Fruit fly (Drosophila melanogaster): ENCODE measurements around the gene CG13310.

CG13310 gene

dm6 chr3L:8763037-8763454, 37.3 kb downstream of the CG13310 start (continued):
- TF ChIP-seq CG6854 (GFP tag; optimal IDR thresholded peaks at IDR 0.05), result no peak
- no peak for TF ChIP-seq pzg (GFP tag; optimal IDR thresholded peaks at IDR 0.05)
- TF ChIP-seq Xbp1 (GFP tag; optimal IDR thresholded peaks at IDR 0.05), result peak; percentile 52
- peak; percentile 65; the same call in 1 of the 2 replicates for TF ChIP-seq Atf6 (GFP tag; IDR thresholded peaks at IDR 0.05)
- peak; percentile 55 for TF ChIP-seq CoRest (tag; optimal IDR thresholded peaks at IDR 0.05)
- TF ChIP-seq CG12942 (GFP tag; optimal IDR thresholded peaks at IDR 0.05), result no peak
- TF ChIP-seq CG9817 (tag; optimal IDR thresholded peaks at IDR 0.05), result peak; percentile 45
- peak; percentile 42 for TF ChIP-seq CG10209 (GFP tag; optimal IDR thresholded peaks at IDR 0.05)
- TF ChIP-seq B-H1 (GFP tag; IDR thresholded peaks at IDR 0.05), result peak; percentile 32; the same call in 2 of the 3 replicates
- TF ChIP-seq fd64A (GFP tag; optimal IDR thresholded peaks at IDR 0.05), result no peak
- no peak for TF ChIP-seq CG1233 (GFP tag; optimal IDR thresholded peaks at IDR 0.05)
- TF ChIP-seq lov (optimal IDR thresholded peaks at IDR 0.05), result no peak
- TF ChIP-seq lov (GFP tag; IDR thresholded peaks at IDR 0.05), result 0 out of 3 replicates have a peak, but pooled peaks have one; percentile 66
- TF ChIP-seq D19A (tag; optimal IDR thresholded peaks at IDR 0.05), result peak; percentile 3
- TF ChIP-seq esg (GFP tag; conservative IDR thresholded peaks at IDR 0.05), result peak; percentile 47
- TF ChIP-seq sqz (GFP tag; optimal IDR thresholded peaks at IDR 0.05), result no peak
- peak; percentile 75 for TF ChIP-seq vvl (GFP tag; IDR thresholded peaks at IDR 0.05)
- peak; percentile 59 for TF ChIP-seq CG6689 (GFP tag; IDR thresholded peaks at IDR 0.05)
- no peak for TF ChIP-seq gro (GFP tag; optimal IDR thresholded peaks at IDR 0.05)
- no peak for TF ChIP-seq br (optimal IDR thresholded peaks at IDR 0.05)
- TF ChIP-seq CHES-1-like (GFP tag; optimal IDR thresholded peaks at IDR 0.05), result peak; percentile 35
- no peak for TF ChIP-seq eve (GFP tag; optimal IDR thresholded peaks at IDR 0.05)
- no peak for TF ChIP-seq Hr78 (GFP tag; optimal IDR thresholded peaks at IDR 0.05)
- peak; percentile 23 for TF ChIP-seq grau (tag; optimal IDR thresholded peaks at IDR 0.05)
- no peak for TF ChIP-seq CG31365 (tag; optimal IDR thresholded peaks at IDR 0.05)
- peak; percentile 26 for TF ChIP-seq lab (GFP tag; optimal IDR thresholded peaks at IDR 0.05)
- peak; percentile 53 for TF ChIP-seq CG15269 (tag; optimal IDR thresholded peaks at IDR 0.05)
- peak; percentile 6 for TF ChIP-seq jumu (GFP tag; optimal IDR thresholded peaks at IDR 0.05)
- TF ChIP-seq CG31441 (GFP tag; IDR thresholded peaks at IDR 0.05), result peak; percentile 55
- TF ChIP-seq pros (GFP tag; optimal IDR thresholded peaks at IDR 0.05), result no peak
- TF ChIP-seq Trl (optimal IDR thresholded peaks at IDR 0.05), result no peak
- TF ChIP-seq Trl (GFP tag; optimal IDR thresholded peaks at IDR 0.05), result no peak
- TF ChIP-seq CG3407 (GFP tag; optimal IDR thresholded peaks at IDR 0.05), result no peak
- TF ChIP-seq CG9609 (GFP tag; optimal IDR thresholded peaks at IDR 0.05), result peak; percentile 16
- peak; percentile 39; the same call in 1 of the 3 replicates for TF ChIP-seq zfh1 (GFP tag; IDR thresholded peaks at IDR 0.05)
- TF ChIP-seq Lpt (GFP tag; optimal IDR thresholded peaks at IDR 0.05), result no peak
- TF ChIP-seq CG18262 (tag; optimal IDR thresholded peaks at IDR 0.05), result peak; percentile 1
- 0 out of 3 replicates have a peak, but pooled peaks have one; percentile 65 for TF ChIP-seq CG11456 (GFP tag; IDR thresholded peaks at IDR 0.05)
- peak; percentile 54; the same call in 1 of the 3 replicates for TF ChIP-seq CG17361 (GFP tag; IDR thresholded peaks at IDR 0.05)
- TF ChIP-seq CG9437 (GFP tag; optimal IDR thresholded peaks at IDR 0.05), result peak; percentile 15
- TF ChIP-seq CG9932 (GFP tag; IDR thresholded peaks at IDR 0.05), result peak; percentile 64
- peak; percentile 53; the same call in 1 of the 2 replicates for TF ChIP-seq CG32532 (GFP tag; IDR thresholded peaks at IDR 0.05)
- 0 out of 2 replicates have a peak, but pooled peaks have one; percentile 23 for TF ChIP-seq CG7372 (GFP tag; IDR thresholded peaks at IDR 0.05)
- TF ChIP-seq CG6254 (GFP tag; optimal IDR thresholded peaks at IDR 0.05), result no peak
- 0 out of 2 replicates have a peak, but pooled peaks have one; percentile 19 for TF ChIP-seq CG14667 (GFP tag; IDR thresholded peaks at IDR 0.05)
- TF ChIP-seq Hmr (GFP tag; optimal IDR thresholded peaks at IDR 0.05), result peak; percentile 42
- no peak for TF ChIP-seq zen2 (GFP tag; IDR thresholded peaks at IDR 0.05; ENCODE audit: partially characterized antibody)
- peak; percentile 34 for TF ChIP-seq Fer3 (tag; optimal IDR thresholded peaks at IDR 0.05)
- TF ChIP-seq Mes4 (GFP tag; optimal IDR thresholded peaks at IDR 0.05), result peak; percentile 6
- TF ChIP-seq tup (GFP tag; optimal IDR thresholded peaks at IDR 0.05), result no peak
- TF ChIP-seq D (optimal IDR thresholded peaks at IDR 0.05), result no peak
- TF ChIP-seq D (GFP tag; optimal IDR thresholded peaks at IDR 0.05), result peak; percentile 7

All from whole organism, embryonic.